Fruit fly (Drosophila melanogaster) whole organism, pupa: ENCODE measurements around the gene Rtnl2.

Experiments
- CG10348 ChIP-seq: fragments of 200-800 bp; sonication (Bioruptor generic); IDR thresholded peaks from 2 replicates; pipeline ENCODE4 v1.3.6; 2022; ENCODE audit warnings: missing biosample characterization, missing genetic modification characterization
- CG12605 ChIP-seq: fragments of 200-800 bp; sonication (Bioruptor generic); IDR thresholded peaks from 2 replicates; pipeline ENCODE4 v1.3.6; 2022; ENCODE audit warnings: missing biosample characterization, missing genetic modification characterization
- CG13204 ChIP-seq: fragments of 200-800 bp; sonication (Bioruptor generic); optimal IDR thresholded peaks from 2 replicates; lab custom pipeline; 2018; ENCODE audit warnings: missing biosample characterization, mild to moderate bottlenecking, missing genetic modification characterization, moderate library complexity
- CG14655 ChIP-seq: fragments of 200-800 bp; sonication (Bioruptor generic); optimal IDR thresholded peaks from 3 replicates; lab custom pipeline; 2017; ENCODE audit warnings: mild to moderate bottlenecking, missing biosample characterization, missing genetic modification reagents, missing genetic modification characterization
- CG15710 ChIP-seq: fragments of 200-800 bp; sonication (Bioruptor generic); optimal IDR thresholded peaks from 2 replicates; lab custom pipeline; 2018; ENCODE audit warnings: missing biosample characterization, mild to moderate bottlenecking, missing genetic modification characterization, moderate library complexity
- CG17806 ChIP-seq: fragments of 200-800 bp; sonication (Bioruptor generic); optimal IDR thresholded peaks from 2 replicates; lab custom pipeline; 2018; ENCODE audit warnings: missing biosample characterization, mild to moderate bottlenecking, missing genetic modification characterization, moderate library complexity
- CG32121 ChIP-seq: fragments of 200-800 bp; sonication (Bioruptor generic); IDR thresholded peaks from 2 replicates; pipeline ENCODE4 v1.3.6; 2022; ENCODE audit warnings: missing biosample characterization, missing genetic modification characterization
- CG34367 ChIP-seq: fragments of 200-800 bp; sonication (Bioruptor generic); optimal IDR thresholded peaks from 2 replicates; lab custom pipeline; 2018; ENCODE audit warnings: missing biosample characterization, mild to moderate bottlenecking, missing genetic modification characterization
- CG4496 ChIP-seq: fragments of 200-800 bp; sonication (Bioruptor generic); IDR thresholded peaks from 3 replicates; pipeline ENCODE4 v1.3.6; 2022; ENCODE audit warnings: missing biosample characterization, missing genetic modification characterization
- CG8159 ChIP-seq: fragments of 200-800 bp; sonication (Bioruptor generic); optimal IDR thresholded peaks from 3 replicates; lab custom pipeline; 2018; ENCODE audit warnings: missing biosample characterization, mild to moderate bottlenecking, missing genetic modification characterization, moderate library complexity
- CG8301 ChIP-seq: fragments of 200-800 bp; sonication (Bioruptor generic); optimal IDR thresholded peaks from 2 replicates; lab custom pipeline; 2018; ENCODE audit warnings: missing biosample characterization, mild to moderate bottlenecking, missing genetic modification characterization
- CG9948 ChIP-seq: fragments of 200-800 bp; sonication (Bioruptor generic); optimal IDR thresholded peaks from 2 replicates; lab custom pipeline; 2018; ENCODE audit warnings: missing biosample characterization, mild to moderate bottlenecking, missing genetic modification characterization, moderate library complexity
- D1 ChIP-seq: fragments of 200-800 bp; sonication (Bioruptor generic); optimal IDR thresholded peaks from 2 replicates; lab custom pipeline; 2018; ENCODE audit warnings: missing biosample characterization, mild to moderate bottlenecking, missing genetic modification characterization, moderate library complexity
- EcR ChIP-seq: fragments of 200-800 bp; sonication (Bioruptor generic); optimal IDR thresholded peaks from 3 replicates; lab custom pipeline; 2019; ENCODE audit warnings: missing biosample characterization, missing genetic modification characterization, mild to moderate bottlenecking, moderate library complexity, missing genetic modification reagents
- Ets98B ChIP-seq: fragments of 200-800 bp; sonication (Bioruptor generic); IDR thresholded peaks from 2 replicates; pipeline ENCODE4 v1.3.6; 2022; ENCODE audit warnings: missing biosample characterization, missing genetic modification characterization
- Pif1A ChIP-seq: fragments of 200-800 bp; sonication (Bioruptor generic); optimal IDR thresholded peaks from 3 replicates; lab custom pipeline; 2016; ENCODE audit warnings: missing biosample characterization, missing genetic modification characterization
- Pif1B ChIP-seq: fragments of 200-800 bp; sonication (Bioruptor generic); optimal IDR thresholded peaks from 3 replicates; lab custom pipeline; 2016; ENCODE audit warnings: missing biosample characterization, missing genetic modification characterization
- Snoo ChIP-seq: fragments of 200-800 bp; sonication (Bioruptor generic); optimal IDR thresholded peaks from 3 replicates; lab custom pipeline; 2017; ENCODE audit warnings: missing biosample characterization, mild to moderate bottlenecking, missing genetic modification characterization, inconsistent platforms
- fd96Ca ChIP-seq: fragments of 200-800 bp; sonication (Bioruptor generic); IDR thresholded peaks from 3 replicates; pipeline ENCODE4 v1.3.6; 2022; ENCODE audit warnings: missing biosample characterization, missing genetic modification characterization
- gl ChIP-seq: fragments of 200-800 bp; sonication (Bioruptor generic); optimal IDR thresholded peaks from 2 replicates; lab custom pipeline; 2018; ENCODE audit warnings: missing biosample characterization, mild to moderate bottlenecking, missing genetic modification characterization
- rn ChIP-seq: fragments of 200-800 bp; sonication (Bioruptor generic); IDR thresholded peaks from 2 replicates; pipeline ENCODE4 v1.3.6; 2022; ENCODE audit warnings: missing biosample characterization, missing genetic modification characterization

Gene Rtnl2

DNA sequence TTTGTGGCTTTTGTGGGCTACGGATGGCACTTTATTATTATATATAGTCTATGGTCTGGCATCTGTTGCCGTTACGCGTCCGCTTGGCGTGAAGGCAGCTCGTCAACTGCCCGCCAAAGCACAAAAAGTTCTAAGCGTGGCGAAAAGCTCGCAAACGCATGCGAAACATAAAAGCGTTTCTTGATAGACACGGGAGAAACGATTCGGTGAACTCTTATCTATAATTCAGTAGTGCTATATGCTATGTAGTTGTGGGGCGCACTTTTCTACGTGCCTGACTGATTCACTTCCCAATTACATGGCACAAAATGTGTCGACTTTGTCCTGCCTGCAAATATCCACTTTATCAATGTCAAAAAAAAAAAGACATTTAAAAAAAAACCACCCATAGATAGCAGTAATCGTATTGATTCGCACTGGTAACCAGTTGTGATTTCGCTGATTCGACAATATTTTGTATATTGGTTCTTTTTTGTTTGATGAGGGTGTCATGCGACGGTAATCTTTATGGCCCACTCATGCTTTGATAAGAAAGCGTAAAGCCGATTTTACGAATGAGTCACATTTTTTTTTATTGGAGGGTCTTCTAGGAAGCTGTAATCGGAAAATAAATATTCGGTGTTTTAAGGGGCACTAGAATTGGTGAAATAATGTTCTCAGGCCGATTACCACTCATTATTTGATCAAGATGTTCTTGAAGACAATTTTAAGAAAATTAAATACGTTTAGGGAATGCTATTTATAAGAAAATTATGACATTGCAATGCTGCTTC lies 24.9 kb downstream of the Rtnl2 start, which contains the start of gene alpha-Est9:
alpha-Est9 (minus strand) TSS at position 110 of the 773 bp plus-strand sequence.
- TF ChIP-seq CG13204 (GFP tag; lab: Kevin White, UChicago): no peak
- no peak for TF ChIP-seq CG14655
- no peak for TF ChIP-seq Pif1A (GFP tag; lab: Kevin White, UChicago)
- no peak for TF ChIP-seq EcR (GFP tag; lab: Kevin White, UChicago)
- TF ChIP-seq gl (tag; lab: Kevin White, UChicago): no peak
- TF ChIP-seq CG4496 (GFP tag; lab: Robert Waterston, UW): no peak
- no peak for TF ChIP-seq CG34367 (tag; lab: Kevin White, UChicago)
- no peak for TF ChIP-seq D1 (tag; lab: Kevin White, UChicago)
- no peak for TF ChIP-seq CG17806 (tag; lab: Kevin White, UChicago)
- no peak for TF ChIP-seq CG8301 (tag; lab: Kevin White, UChicago)
- no peak for TF ChIP-seq CG32121 (GFP tag; lab: Robert Waterston, UW)
- no peak for TF ChIP-seq fd96Ca (GFP tag; lab: Robert Waterston, UW)
- no peak for TF ChIP-seq CG10348
- no peak for TF ChIP-seq CG12605 (GFP tag; lab: Robert Waterston, UW)
- TF ChIP-seq CG8159 (tag; lab: Kevin White, UChicago): no peak
- TF ChIP-seq Snoo: no peak

DNA sequence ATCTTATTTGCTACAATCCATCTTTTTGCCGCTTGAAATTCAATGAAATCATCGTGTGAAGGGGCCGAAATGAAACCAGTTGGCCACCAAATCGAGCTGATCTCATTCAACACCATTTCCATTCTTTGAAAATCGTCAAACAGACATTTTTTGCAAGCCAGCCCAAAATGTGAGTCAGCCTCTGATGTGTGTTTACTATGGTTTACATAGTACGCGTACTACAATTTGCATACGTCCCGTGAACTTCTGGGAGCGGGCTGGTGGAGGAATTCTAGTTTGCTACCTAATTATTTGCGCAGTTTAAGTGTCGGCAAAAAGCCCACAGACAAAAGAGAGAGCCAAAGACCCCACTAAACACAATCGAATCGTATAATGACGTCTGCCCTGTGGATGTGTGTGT lies 26.8 kb downstream of the Rtnl2 start:
- TF ChIP-seq Ets98B (GFP tag; lab: Robert Waterston, UW) (no peak), Pif1B (no peak), EcR (GFP tag; lab: Kevin White, UChicago) (no peak), gl (tag; lab: Kevin White, UChicago) (no peak), CG12605 (GFP tag; lab: Robert Waterston, UW) (no peak), CG9948 (tag; lab: Kevin White, UChicago) (no peak), D1 (tag; lab: Kevin White, UChicago) (no peak), fd96Ca (GFP tag; lab: Robert Waterston, UW) (no peak), CG15710 (tag; lab: Kevin White, UChicago) (no peak), Pif1A (GFP tag; lab: Kevin White, UChicago) (no peak), CG4496 (GFP tag; lab: Robert Waterston, UW) (no peak), Snoo (no peak), CG17806 (tag; lab: Kevin White, UChicago) (no peak)
- TF ChIP-seq, all 21 proteins: peak for 0

DNA sequence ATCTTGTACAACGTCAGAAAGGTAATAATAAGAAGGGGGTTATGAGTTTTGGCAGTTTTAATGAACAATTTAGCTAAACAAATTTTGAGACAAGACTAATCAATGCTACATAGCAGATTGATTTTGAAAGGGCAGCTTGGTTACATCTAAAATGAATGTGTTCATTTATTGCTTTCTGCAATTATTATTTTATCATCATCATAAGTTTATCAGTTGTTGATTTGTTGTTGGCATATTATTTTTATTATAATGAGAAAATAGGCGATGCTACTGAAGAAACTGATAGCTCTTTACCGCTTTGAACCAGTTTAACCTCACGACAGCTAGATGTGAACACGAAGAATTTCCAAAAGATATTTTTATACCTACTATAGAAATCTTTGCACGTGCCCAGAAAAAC lies 27.8 kb downstream of the Rtnl2 start, which contains the start of gene Mics1:
Mics1 (minus strand) TSS at position 101 of the 400 bp plus-strand sequence.
- TF ChIP-seq EcR (GFP tag; lab: Kevin White, UChicago) (no peak), CG17806 (tag; lab: Kevin White, UChicago) (no peak), CG8159 (tag; lab: Kevin White, UChicago) (no peak), Snoo (no peak), CG8301 (tag; lab: Kevin White, UChicago) (no peak), CG13204 (GFP tag; lab: Kevin White, UChicago) (no peak), CG14655 (no peak)
- TF ChIP-seq, all 21 proteins: peak for 0

DNA sequence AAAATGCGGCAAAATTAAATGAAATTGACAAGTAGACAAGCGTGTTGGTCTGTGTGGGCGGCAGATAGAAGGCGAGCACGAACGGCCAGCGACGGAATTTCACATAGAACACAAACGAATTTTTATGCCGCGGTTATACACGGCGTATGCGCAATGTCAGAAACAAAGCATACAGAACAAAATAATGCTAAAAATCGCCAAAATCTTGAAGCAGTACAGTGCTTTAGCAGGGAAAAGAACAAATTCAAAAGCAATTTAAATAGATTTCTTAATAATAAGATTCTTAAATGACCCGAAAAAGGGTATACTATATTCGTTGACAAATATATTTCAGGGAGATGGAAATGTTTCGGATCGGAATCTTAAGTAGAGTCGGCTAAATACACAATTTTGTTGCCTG lies 29.5 kb downstream of the Rtnl2 start:
- TF ChIP-seq gl (tag; lab: Kevin White, UChicago) (no peak), CG13204 (GFP tag; lab: Kevin White, UChicago) (no peak), CG15710 (tag; lab: Kevin White, UChicago) (no peak), CG4496 (GFP tag; lab: Robert Waterston, UW) (no peak), CG8159 (tag; lab: Kevin White, UChicago) (no peak), CG9948 (tag; lab: Kevin White, UChicago) (no peak), CG32121 (GFP tag; lab: Robert Waterston, UW) (no peak), Ets98B (GFP tag; lab: Robert Waterston, UW) (no peak), Pif1B (no peak), CG14655 (no peak)

DNA sequence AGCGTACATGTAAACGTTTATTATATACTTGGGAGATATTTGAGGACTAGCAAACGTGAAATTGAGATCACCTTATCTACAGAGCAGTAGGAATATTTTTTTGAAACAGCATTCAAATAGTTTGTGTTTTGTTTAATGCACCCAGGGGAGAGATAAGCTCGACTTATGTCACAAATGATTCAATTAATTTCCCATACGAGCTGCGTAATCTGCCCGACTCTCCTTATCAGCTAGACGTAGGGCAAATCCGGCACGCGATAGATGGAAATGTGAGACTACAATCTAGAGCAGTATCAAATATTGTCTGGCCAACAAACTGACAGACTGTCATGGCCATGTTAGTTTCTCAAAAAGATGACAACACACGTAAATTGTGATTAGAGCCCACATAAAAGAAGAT lies 30.6 kb downstream of the Rtnl2 start:
- TF ChIP-seq CG34367 (tag; lab: Kevin White, UChicago) (no peak), Pif1A (GFP tag; lab: Kevin White, UChicago) (no peak), D1 (tag; lab: Kevin White, UChicago) (no peak), CG8301 (tag; lab: Kevin White, UChicago) (no peak), CG12605 (GFP tag; lab: Robert Waterston, UW) (no peak)

DNA sequence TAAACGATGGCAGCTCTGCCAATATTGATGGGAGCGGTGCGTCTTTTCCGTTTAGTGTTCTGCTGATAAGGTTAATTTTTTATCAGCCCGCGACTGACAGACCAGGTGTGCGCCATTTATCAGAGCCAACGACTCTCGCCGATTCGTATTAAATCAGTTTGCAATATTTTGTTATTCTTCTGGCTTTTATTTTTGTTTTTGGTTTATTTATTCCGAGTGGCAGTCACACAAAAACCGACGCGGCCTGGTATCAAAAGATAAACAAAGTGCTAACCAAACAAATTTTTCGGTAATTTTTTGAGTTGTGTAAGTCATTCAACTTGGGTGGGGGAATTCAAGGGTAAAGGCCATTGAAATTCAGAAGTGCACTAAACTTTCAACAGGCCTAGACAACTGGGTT lies 32.6 kb downstream of the Rtnl2 start:
- no peak for TF ChIP-seq CG34367 (tag; lab: Kevin White, UChicago)
- no peak for TF ChIP-seq CG32121 (GFP tag; lab: Robert Waterston, UW)
- TF ChIP-seq CG12605 (GFP tag; lab: Robert Waterston, UW): no peak
- no peak for TF ChIP-seq Ets98B (GFP tag; lab: Robert Waterston, UW)
- no peak for TF ChIP-seq EcR (GFP tag; lab: Kevin White, UChicago)
- no peak for TF ChIP-seq CG8159 (tag; lab: Kevin White, UChicago)
- no peak for TF ChIP-seq CG8301 (tag; lab: Kevin White, UChicago)
- TF ChIP-seq rn (GFP tag; lab: Robert Waterston, UW): no peak
- no peak for TF ChIP-seq Snoo
- TF ChIP-seq D1 (tag; lab: Kevin White, UChicago): no peak
- TF ChIP-seq CG14655: no peak
- TF ChIP-seq Pif1B: no peak
- TF ChIP-seq CG15710 (tag; lab: Kevin White, UChicago): no peak
- no peak for TF ChIP-seq CG9948 (tag; lab: Kevin White, UChicago)
- TF ChIP-seq fd96Ca (GFP tag; lab: Robert Waterston, UW): no peak
- TF ChIP-seq gl (tag; lab: Kevin White, UChicago): no peak
- TF ChIP-seq CG10348: no peak
- TF ChIP-seq CG17806 (tag; lab: Kevin White, UChicago): no peak
